Fruit fly (Drosophila melanogaster): ENCODE data around the gene lbe.

dm6 chr3R:21426795-21427194 is 19.5 kb downstream of the lbe start:
- TF ChIP-seq CG4496 (GFP tag; IDR thresholded peaks at IDR 0.05): no peak
- no peak for TF ChIP-seq CG12605 (GFP tag; IDR thresholded peaks at IDR 0.05)
- no peak for TF ChIP-seq gl (tag; optimal IDR thresholded peaks at IDR 0.05)

Measured in whole organism, pupa.